Fruit fly (Drosophila melanogaster) whole organism, embryonic: ENCODE data around the gene SCCRO4.

Experiments used
- Abd-B ChIP-seq: fragments of 200-800 bp; sonication (Bioruptor generic); optimal IDR thresholded peaks from 2 replicates; lab custom pipeline; 2018; ENCODE audit warnings: missing biosample characterization, mild to moderate bottlenecking, missing genetic modification characterization, moderate library complexity
- Atf-2 ChIP-seq: fragments of 200-800 bp; sonication (Bioruptor generic); optimal IDR thresholded peaks from 2 replicates; lab custom pipeline; 2016; ENCODE audit warnings: missing biosample characterization, missing genetic modification characterization
- Atf6 ChIP-seq: fragments of 200-800 bp; sonication (Bioruptor generic); IDR thresholded peaks from 2 replicates; pipeline ENCODE4 v1.3.6; 2022; ENCODE audit warnings: missing biosample characterization, missing genetic modification characterization
- BtbVII ChIP-seq: fragments of 200-800 bp; sonication (Bioruptor generic); optimal IDR thresholded peaks from 3 replicates; lab custom pipeline; 2017; ENCODE audit warnings: missing biosample characterization, mild to moderate bottlenecking, missing genetic modification characterization
- CG10431 ChIP-seq: fragments of 200-800 bp; sonication (Bioruptor generic); optimal IDR thresholded peaks from 3 replicates; lab custom pipeline; 2018; ENCODE audit warnings: missing biosample characterization, mild to moderate bottlenecking, missing genetic modification characterization
- CG10979 ChIP-seq: fragments of 200-800 bp; sonication (Bioruptor generic); optimal IDR thresholded peaks from 2 replicates; lab custom pipeline; 2018; ENCODE audit warnings: missing biosample characterization, mild to moderate bottlenecking, missing genetic modification characterization, moderate library complexity
- CG11695 ChIP-seq: fragments of 200-800 bp; sonication (Bioruptor generic); IDR thresholded peaks from 3 replicates; pipeline ENCODE4 v1.3.6; 2022; ENCODE audit warnings: missing biosample characterization, missing genetic modification characterization
- CG12942 ChIP-seq: fragments of 200-800 bp; sonication (Bioruptor generic); optimal IDR thresholded peaks from 3 replicates; lab custom pipeline; 2016; ENCODE audit warnings: missing biosample characterization, missing genetic modification characterization
- CG13624 ChIP-seq: fragments of 200-800 bp; sonication (Bioruptor generic); optimal IDR thresholded peaks from 2 replicates; lab custom pipeline; 2016; ENCODE audit warnings: missing biosample characterization, missing genetic modification characterization
- CG17359 ChIP-seq: fragments of 200-800 bp; sonication (Bioruptor generic); optimal IDR thresholded peaks from 3 replicates; lab custom pipeline; 2018; ENCODE audit warnings: missing biosample characterization, mild to moderate bottlenecking, missing genetic modification characterization, moderate library complexity
- CG3163 ChIP-seq: fragments of 200-800 bp; sonication (Bioruptor generic); optimal IDR thresholded peaks from 3 replicates; lab custom pipeline; 2016; ENCODE audit warnings: missing biosample characterization, missing genetic modification characterization
- CG4328 ChIP-seq: fragments of 200-800 bp; sonication (Bioruptor generic); optimal IDR thresholded peaks from 3 replicates; lab custom pipeline; 2017; ENCODE audit warnings: missing biosample characterization, missing genetic modification reagents, missing genetic modification characterization
- CG5180 ChIP-seq: fragments of 200-800 bp; sonication (Bioruptor generic); optimal IDR thresholded peaks from 3 replicates; lab custom pipeline; 2017; ENCODE audit warnings: missing biosample characterization, missing genetic modification characterization, mild to moderate bottlenecking, moderate library complexity, missing genetic modification reagents
- CG6689 ChIP-seq: fragments of 200-800 bp; sonication (Bioruptor generic); IDR thresholded peaks from 2 replicates; pipeline ENCODE4 v1.3.6; 2022; ENCODE audit warnings: missing biosample characterization, missing genetic modification characterization
- CG6813 ChIP-seq: fragments of 200-800 bp; sonication (Bioruptor generic); optimal IDR thresholded peaks from 2 replicates; lab custom pipeline; 2017; ENCODE audit warnings: missing biosample characterization, missing genetic modification characterization, mild to moderate bottlenecking, moderate library complexity, missing genetic modification reagents
- CG7786 ChIP-seq: fragments of 200-800 bp; sonication (Bioruptor generic); optimal IDR thresholded peaks from 2 replicates; lab custom pipeline; 2016; ENCODE audit warnings: missing biosample characterization, missing genetic modification characterization
- CG8290 ChIP-seq, 3 experiments: fragments of 200-800 bp; sonication (Bioruptor generic); optimal IDR thresholded peaks; 2 replicates each; lab custom pipeline; 2016 to 2019; ENCODE audit warnings: missing biosample characterization in 3 of 3, missing genetic modification characterization in 3 of 3, mild to moderate bottlenecking in 2 of 3, moderate library complexity in 1 of 3
- CG8359 ChIP-seq: fragments of 200-800 bp; sonication (Bioruptor generic); optimal IDR thresholded peaks from 2 replicates; lab custom pipeline; 2017; ENCODE audit warnings: missing biosample characterization, mild to moderate bottlenecking, missing genetic modification characterization, borderline replicate concordance
- Ets65A ChIP-seq: fragments of 200-800 bp; sonication (Bioruptor generic); peaks from one replicate; lab custom pipeline; 2016; ENCODE audit warnings: missing biosample characterization, missing genetic modification characterization
- Jarid2 ChIP-seq: fragments of 200-800 bp; sonication (Bioruptor generic); optimal IDR thresholded peaks from 3 replicates; lab custom pipeline; 2017; ENCODE audit warnings: mild to moderate bottlenecking, missing biosample characterization, missing genetic modification reagents, missing genetic modification characterization
- Sox102F ChIP-seq: fragments of 200-800 bp; sonication (Bioruptor generic); optimal IDR thresholded peaks from 2 replicates; lab custom pipeline; 2018; ENCODE audit warnings: missing biosample characterization, mild to moderate bottlenecking, missing genetic modification characterization, moderate library complexity
- Usf ChIP-seq: fragments of 200-800 bp; sonication (Bioruptor generic); optimal IDR thresholded peaks from 2 replicates; lab custom pipeline; 2017; ENCODE audit warnings: missing genotype, missing biosample characterization, missing genetic modification characterization
- bbx ChIP-seq: fragments of 200-800 bp; sonication (Bioruptor generic); IDR thresholded peaks from 2 replicates; pipeline ENCODE4 v1.3.6; 2022; ENCODE audit warnings: missing biosample characterization, missing genetic modification characterization; ENCODE audit not compliant: partially characterized antibody
- corto ChIP-seq: fragments of 200-800 bp; sonication (Bioruptor generic); optimal IDR thresholded peaks from 2 replicates; lab custom pipeline; 2016; ENCODE audit warnings: missing biosample characterization, mild to moderate bottlenecking, missing genetic modification characterization, moderate library complexity
- esg ChIP-seq: fragments of 200-800 bp; sonication (Bioruptor generic); conservative IDR thresholded peaks from 2 replicates; pipeline ENCODE4 v1.3.6; 2022; ENCODE audit warnings: missing biosample characterization, missing genetic modification characterization
- eve ChIP-seq, 2 experiments: fragments of >200 bp; optimal IDR thresholded peaks; 2 replicates each; lab custom pipeline; 2017; ENCODE audit warnings: missing biosample characterization in 2 of 2, missing genetic modification characterization in 2 of 2
- fd3F ChIP-seq: fragments of 200-800 bp; sonication (Bioruptor generic); optimal IDR thresholded peaks from 2 replicates; lab custom pipeline; 2018; ENCODE audit warnings: missing biosample characterization, mild to moderate bottlenecking, missing genetic modification characterization, moderate library complexity
- fd96Cb ChIP-seq: fragments of 200-800 bp; sonication (Bioruptor generic); optimal IDR thresholded peaks from 2 replicates; lab custom pipeline; 2018; ENCODE audit warnings: missing biosample characterization, mild to moderate bottlenecking, missing genetic modification characterization, moderate library complexity
- ftz-f1 ChIP-seq: fragments of 200-800 bp; sonication (Bioruptor generic); optimal IDR thresholded peaks from 2 replicates; lab custom pipeline; 2016; ENCODE audit warnings: missing biosample characterization, missing genetic modification characterization
- gce ChIP-seq: fragments of 200-800 bp; sonication (Bioruptor generic); IDR thresholded peaks from 3 replicates; pipeline ENCODE4 v1.3.6; 2022; ENCODE audit warnings: missing biosample characterization, missing genetic modification characterization
- gem ChIP-seq: fragments of 200-800 bp; sonication (Bioruptor generic); optimal IDR thresholded peaks from 2 replicates; lab custom pipeline; 2019; ENCODE audit warnings: missing biosample characterization, mild to moderate bottlenecking, missing genetic modification characterization, moderate library complexity
- gfzf ChIP-seq: fragments of 200-800 bp; sonication (Bioruptor generic); optimal IDR thresholded peaks from 2 replicates; lab custom pipeline; 2016; ENCODE audit warnings: missing biosample characterization, mild to moderate bottlenecking, missing genetic modification characterization, moderate library complexity
- hkb ChIP-seq, 2 experiments: fragments of 200-800 bp in 1 of 2; fragments of >200 bp in 1 of 2; sonication (Bioruptor generic) in 1 of 2; IDR thresholded peaks in 1 of 2; optimal IDR thresholded peaks in 1 of 2; 2 replicates each; pipeline versions ENCODE4 v1.3.6 to Lab custom; 2017 to 2022; ENCODE audit warnings: missing biosample characterization in 1 of 2, missing genetic modification characterization in 1 of 2
- kah ChIP-seq: fragments of 200-800 bp; sonication (Bioruptor generic); optimal IDR thresholded peaks from 2 replicates; lab custom pipeline; 2018; ENCODE audit warnings: missing biosample characterization, mild to moderate bottlenecking, missing genetic modification characterization
- ken ChIP-seq: fragments of 200-800 bp; sonication (Bioruptor generic); IDR thresholded peaks from 3 replicates; pipeline ENCODE4 v1.3.6; 2022; ENCODE audit warnings: missing biosample characterization, missing genetic modification characterization
- nau ChIP-seq: fragments of 200-800 bp; sonication (Bioruptor generic); optimal IDR thresholded peaks from 3 replicates; lab custom pipeline; 2017; ENCODE audit warnings: missing biosample characterization, mild to moderate bottlenecking, missing genetic modification characterization, missing genetic modification reagents
- nerfin-2 ChIP-seq: fragments of 200-800 bp; sonication (Bioruptor generic); IDR thresholded peaks from 2 replicates; pipeline ENCODE4 v1.3.6; 2022; ENCODE audit warnings: missing biosample characterization, missing genetic modification characterization; ENCODE audit not compliant: partially characterized antibody
- prd ChIP-seq, 3 experiments: fragments of >200 bp in 2 of 3; fragments of 200-800 bp in 1 of 3; sonication (Bioruptor generic) in 1 of 3; optimal IDR thresholded peaks in 2 of 3; IDR thresholded peaks in 1 of 3; 2 replicates in 2 of 3; 3 replicates in 1 of 3; pipeline versions ENCODE4 v1.3.6 to Lab custom; 2017 to 2022; ENCODE audit warnings: missing biosample characterization in 1 of 3, missing genetic modification characterization in 1 of 3
- pum ChIP-seq: fragments of 200-800 bp; sonication (Bioruptor generic); optimal IDR thresholded peaks from 2 replicates; lab custom pipeline; 2016; ENCODE audit warnings: missing biosample characterization, missing genetic modification characterization
- rib ChIP-seq: fragments of 200-800 bp; sonication (Bioruptor generic); IDR thresholded peaks from 2 replicates; pipeline ENCODE4 v1.3.6; 2022; ENCODE audit warnings: missing biosample characterization, missing genetic modification characterization
- scrt ChIP-seq: fragments of 200-800 bp; sonication (Bioruptor generic); optimal IDR thresholded peaks from 2 replicates; lab custom pipeline; 2018; ENCODE audit warnings: missing biosample characterization, mild to moderate bottlenecking, missing genetic modification characterization, moderate library complexity
- sna ChIP-seq: fragments of 200-800 bp; sonication (Bioruptor generic); IDR thresholded peaks from 2 replicates; pipeline ENCODE4 v1.3.6; 2022; ENCODE audit warnings: missing biosample characterization, missing genetic modification characterization; ENCODE audit not compliant: partially characterized antibody
- sob ChIP-seq: fragments of 200-800 bp; sonication (Bioruptor generic); IDR thresholded peaks from 2 replicates; pipeline ENCODE4 v1.3.6; 2022; ENCODE audit warnings: missing biosample characterization, missing genetic modification characterization
- stc ChIP-seq: fragments of 200-800 bp; sonication (Bioruptor generic); IDR thresholded peaks from 2 replicates; pipeline ENCODE4 v1.3.6; 2022; ENCODE audit warnings: missing biosample characterization, missing genetic modification characterization
- tgo ChIP-seq: fragments of 200-800 bp; sonication (Bioruptor generic); IDR thresholded peaks from 3 replicates; pipeline ENCODE4 v1.3.6; 2022; ENCODE audit warnings: missing biosample characterization, missing genetic modification characterization
- vfl ChIP-seq: fragments of 200-800 bp; sonication (Bioruptor generic); optimal IDR thresholded peaks from 2 replicates; lab custom pipeline; 2016; ENCODE audit warnings: missing biosample characterization, missing genetic modification characterization
- zen2 ChIP-seq: fragments of 200-800 bp; sonication (Bioruptor generic); IDR thresholded peaks from 3 replicates; pipeline ENCODE4 v1.3.6; 2022; ENCODE audit warnings: missing biosample characterization, missing genetic modification characterization; ENCODE audit not compliant: partially characterized antibody

SCCRO4 gene

dm6 chr3L:20276615-20277014 lies 22.6 kb upstream of the SCCRO4 start (continued):
- TF ChIP-seq tgo (GFP tag; lab: Robert Waterston, UW) (peak; percentile 53; the same call in 2 of the 3 replicates), sna (no peak), CG4328 (GFP tag; lab: Kevin White, UChicago) (no peak), gfzf (GFP tag; lab: Kevin White, UChicago) (no peak), Atf6 (GFP tag; lab: Robert Waterston, UW) (no peak; the same call in 1 of the 2 replicates), CG17359 (tag; lab: Kevin White, UChicago) (no peak), CG11695 (GFP tag; lab: Robert Waterston, UW) (no peak), Abd-B (GFP tag; lab: Kevin White, UChicago) (no peak), CG8290 (GFP tag; optimal IDR thresholded peaks at IDR 0.05; lab: Kevin White, UChicago) (no peak), CG8290 (tag; optimal IDR thresholded peaks at IDR 0.05; lab: Kevin White, UChicago) (no peak), kah (GFP tag; lab: Kevin White, UChicago) (no peak), zen2 (GFP tag; lab: Robert Waterston, UW) (no peak), hkb (optimal IDR thresholded peaks at IDR 0.05; lab: Kevin White, UChicago) (no peak), hkb (GFP tag; IDR thresholded peaks at IDR 0.05; lab: Robert Waterston, UW) (peak; percentile 69; the same call in 1 of the 2 replicates), Jarid2 (GFP tag; lab: Kevin White, UChicago) (peak; percentile 12), gce (no peak), BtbVII (GFP tag; lab: Kevin White, UChicago) (peak; percentile 45), CG10979 (tag; lab: Kevin White, UChicago) (no peak), ftz-f1 (no peak), sob (GFP tag; lab: Robert Waterston, UW) (peak; percentile 54), scrt (GFP tag; lab: Kevin White, UChicago) (peak; percentile 45), vfl (GFP tag; lab: Kevin White, UChicago) (no peak), CG7786 (GFP tag; lab: Kevin White, UChicago) (no peak), rib (GFP tag; lab: Robert Waterston, UW) (no peak), CG8359 (no peak), CG12942 (GFP tag; lab: Kevin White, UChicago) (no peak), gem (tag; lab: Kevin White, UChicago) (peak; percentile 74), corto (GFP tag; lab: Kevin White, UChicago) (no peak), Sox102F (peak; percentile 68), fd3F (GFP tag; lab: Kevin White, UChicago) (no peak), pum (GFP tag; lab: Kevin White, UChicago) (no peak), bbx (GFP tag; lab: Robert Waterston, UW) (no peak), CG6813 (GFP tag; lab: Kevin White, UChicago) (peak; percentile 4), CG6689 (0 out of 2 replicates have a peak, but pooled peaks have one; percentile 39), CG5180 (GFP tag; lab: Kevin White, UChicago) (no peak), CG13624 (GFP tag; lab: Kevin White, UChicago) (peak; percentile 33), nerfin-2 (GFP tag; lab: Robert Waterston, UW) (no peak), ken (GFP tag; lab: Robert Waterston, UW) (no peak), esg (GFP tag; lab: Robert Waterston, UW) (no peak), CG10431 (GFP tag; lab: Kevin White, UChicago) (no peak), stc (GFP tag; lab: Robert Waterston, UW) (peak; percentile 50; the same call in 1 of the 2 replicates), nau (GFP tag; lab: Kevin White, UChicago) (peak; percentile 29), fd96Cb (tag; lab: Kevin White, UChicago) (peak; percentile 45), prd (optimal IDR thresholded peaks at IDR 0.05; lab: Kevin White, UChicago) (no peak), prd (GFP tag; IDR thresholded peaks at IDR 0.05; lab: Robert Waterston, UW) (peak; percentile 42; the same call in 1 of the 3 replicates), CG3163 (GFP tag; lab: Kevin White, UChicago) (no peak), eve (GFP tag; optimal IDR thresholded peaks at IDR 0.05; lab: Kevin White, UChicago) (no peak), Atf-2 (GFP tag; lab: Kevin White, UChicago) (no peak), Ets65A (GFP tag; lab: Kevin White, UChicago) (peak; percentile 66), Usf (GFP tag; lab: Kevin White, UChicago) (no peak)
